Worm (Caenorhabditis elegans): ENCODE measurements around the gene rps-27.

Gene rps-27

DNA sequence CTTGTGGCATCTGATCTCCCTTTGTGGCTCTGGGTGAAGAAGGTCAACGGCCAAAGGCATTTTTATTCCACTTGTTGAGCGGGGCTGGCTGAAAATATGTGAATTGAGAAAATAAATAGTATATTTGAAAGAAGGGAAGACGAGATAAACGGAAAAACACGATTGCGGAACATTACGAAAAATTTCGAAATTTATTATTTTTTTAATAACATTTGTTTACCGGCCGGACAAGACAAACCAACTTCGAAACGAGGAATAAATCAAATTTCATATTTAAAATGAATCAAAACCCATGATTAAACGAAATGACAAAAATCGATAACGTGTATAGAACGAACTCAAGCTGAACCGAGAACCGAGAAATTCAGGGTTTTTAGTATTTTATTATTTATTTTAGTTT is at the start of gene rps-27:
Gene rps-27, minus strand, starts transcription at position 101 of the 400 bp plus-strand sequence.
- TF ChIP-seq nhr-76 (tag; optimal IDR thresholded peaks at IDR 0.05) (no peak), zip-8 (tag; optimal IDR thresholded peaks at IDR 0.05) (no peak), cnd-1 (tag; optimal IDR thresholded peaks at IDR 0.05) (no peak), lin-13 (tag; optimal IDR thresholded peaks at IDR 0.05) (no peak), sem-2 (GFP tag; optimal IDR thresholded peaks at IDR 0.05) (no peak), snpc-4 (tag; optimal IDR thresholded peaks at IDR 0.05) (no peak), lsy-2 (tag; optimal IDR thresholded peaks at IDR 0.05) (no peak), nhr-28 (tag; optimal IDR thresholded peaks at IDR 0.05) (no peak), unc-120 (tag; optimal IDR thresholded peaks at IDR 0.05; ENCODE audit: poor library complexity, severe bottlenecking) (no peak), sptf-1 (tag; optimal IDR thresholded peaks at IDR 0.05) (no peak), nhr-12 (tag; optimal IDR thresholded peaks at IDR 0.05) (no peak), ceh-83 (GFP tag; optimal IDR thresholded peaks at IDR 0.05) (no peak)

DNA sequence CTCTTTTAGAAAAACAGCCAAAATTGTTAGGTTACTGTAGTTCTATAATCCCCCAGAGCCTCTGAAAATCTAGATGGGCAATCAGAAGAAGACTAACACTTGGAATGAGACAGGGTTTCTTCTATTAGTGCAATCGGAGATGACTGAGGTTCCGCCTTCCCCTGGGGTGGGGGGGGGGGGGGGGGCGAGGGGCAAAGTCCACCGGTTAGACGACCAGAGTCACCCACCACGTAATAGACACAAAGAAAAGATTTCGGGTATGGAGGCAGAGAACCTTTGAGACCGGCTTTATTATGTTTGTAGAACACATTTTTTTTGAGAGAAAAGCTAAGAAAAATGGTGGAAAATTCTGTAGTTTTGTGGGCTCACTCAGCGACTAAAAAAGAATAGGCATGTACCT is 48.3 kb upstream of the rps-27 start:
- peak; percentile 25 for TF ChIP-seq M03D4.4 (tag; optimal IDR thresholded peaks at IDR 0.05)
- no peak for TF ChIP-seq bed-3 (GFP tag; optimal IDR thresholded peaks at IDR 0.05)
- no peak for TF ChIP-seq mep-1 (tag; optimal IDR thresholded peaks at IDR 0.05)
- no peak for TF ChIP-seq unc-39 (tag; optimal IDR thresholded peaks at IDR 0.05)
- TF ChIP-seq sptf-1 (tag; optimal IDR thresholded peaks at IDR 0.05) = peak; percentile 54
- no peak for TF ChIP-seq lin-32 (GFP tag; optimal IDR thresholded peaks at IDR 0.05)
- no peak for TF ChIP-seq pha-4 (tag; optimal IDR thresholded peaks at IDR 0.05)
- TF ChIP-seq ceh-43 (GFP tag; optimal IDR thresholded peaks at IDR 0.05) = no peak
- TF ChIP-seq nhr-76 (tag; optimal IDR thresholded peaks at IDR 0.05) = no peak
- no peak for TF ChIP-seq ceh-39 (tag; optimal IDR thresholded peaks at IDR 0.05)
- no peak for TF ChIP-seq snpc-4 (tag; optimal IDR thresholded peaks at IDR 0.05)
- no peak for TF ChIP-seq ztf-11 (tag; optimal IDR thresholded peaks at IDR 0.05)
- TF ChIP-seq nhr-237 (tag; optimal IDR thresholded peaks at IDR 0.05) = peak; percentile 14
- TF ChIP-seq elt-1 (tag; optimal IDR thresholded peaks at IDR 0.05; ENCODE audit: borderline replicate concordance, insufficient read depth) = no peak

DNA sequence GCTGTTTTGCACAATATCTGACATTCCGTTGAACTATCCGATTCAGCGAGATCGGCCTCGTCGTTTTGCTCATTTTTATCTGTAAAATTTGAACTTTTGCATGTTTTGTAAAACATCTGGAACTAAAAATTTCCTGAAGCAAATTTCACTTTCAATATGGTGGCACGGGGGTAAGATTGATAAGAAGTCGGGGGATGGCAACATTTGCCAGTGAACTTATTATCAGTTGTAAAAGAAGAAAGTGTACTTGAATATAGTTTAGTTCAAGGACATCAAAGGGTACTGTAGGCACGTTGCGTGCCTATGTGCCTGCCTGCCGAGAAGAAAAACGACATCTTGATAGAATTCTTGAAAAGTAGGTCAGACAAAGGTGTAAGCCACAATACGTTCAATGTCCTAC is 47.4 kb upstream of the rps-27 start, which contains the start of gene W03F9.4:
Gene W03F9.4, minus strand, starts transcription at position 79 of the 400 bp plus-strand sequence.
- TF ChIP-seq unc-39 (tag; optimal IDR thresholded peaks at IDR 0.05) (no peak), tbx-8 (GFP tag; optimal IDR thresholded peaks at IDR 0.05) (no peak), nhr-2 (tag; optimal IDR thresholded peaks at IDR 0.05) (no peak), ces-1 (GFP tag; optimal IDR thresholded peaks at IDR 0.05) (no peak), mep-1 (tag; optimal IDR thresholded peaks at IDR 0.05) (no peak), sem-2 (GFP tag; optimal IDR thresholded peaks at IDR 0.05) (no peak)

DNA sequence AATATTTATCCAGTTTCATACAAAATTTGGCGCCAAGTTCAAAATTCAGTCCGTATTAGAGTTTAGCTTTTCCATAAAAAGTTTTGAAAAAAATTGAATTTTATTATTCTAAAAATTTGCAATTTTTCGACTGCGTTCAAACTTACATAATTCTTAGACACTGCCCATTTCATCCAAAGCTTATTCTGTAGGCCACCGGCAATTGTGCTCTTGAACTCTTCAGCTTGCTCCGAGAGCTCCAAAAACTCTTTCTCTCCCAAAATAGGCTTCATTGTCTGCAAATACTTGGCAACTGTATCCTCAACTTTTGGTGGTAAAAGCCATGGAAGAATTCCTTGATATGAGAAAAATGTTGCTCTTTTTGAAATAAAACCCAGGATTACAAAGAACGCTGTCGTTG is 46.2 kb upstream of the rps-27 start:
- TF ChIP-seq elt-1 (tag; optimal IDR thresholded peaks at IDR 0.05; ENCODE audit: borderline replicate concordance, insufficient read depth) (no peak), nhr-12 (tag; optimal IDR thresholded peaks at IDR 0.05) (no peak), ceh-43 (GFP tag; optimal IDR thresholded peaks at IDR 0.05) (no peak), mep-1 (tag; optimal IDR thresholded peaks at IDR 0.05) (no peak), hlh-1 (tag; optimal IDR thresholded peaks at IDR 0.05) (no peak), pha-4 (tag; optimal IDR thresholded peaks at IDR 0.05) (no peak), zip-8 (tag; optimal IDR thresholded peaks at IDR 0.05) (no peak), drap-1 (GFP tag; optimal IDR thresholded peaks at IDR 0.05) (no peak), ham-2 (GFP tag; optimal IDR thresholded peaks at IDR 0.05) (no peak), tbx-8 (GFP tag; optimal IDR thresholded peaks at IDR 0.05) (no peak)

DNA sequence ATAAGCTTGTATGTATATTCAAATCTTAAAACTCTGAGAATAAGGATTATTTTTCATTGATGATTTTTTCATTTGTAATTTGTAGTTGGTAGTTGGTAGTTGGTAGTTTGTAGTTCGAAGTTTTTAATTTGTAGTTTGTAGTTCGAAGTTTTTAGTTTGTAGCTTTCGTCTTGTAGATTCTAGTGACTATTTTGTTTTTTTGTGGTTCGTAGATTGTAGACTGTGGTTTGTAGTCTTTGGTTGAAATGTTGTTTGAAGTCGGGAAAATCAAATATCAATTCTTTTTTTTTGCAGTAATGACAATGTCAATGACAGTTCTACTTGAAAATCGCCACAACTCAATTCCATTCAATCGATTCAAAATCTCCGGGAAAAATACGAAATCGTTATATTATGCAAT is 41.8 kb upstream of the rps-27 start:
- TF ChIP-seq hlh-1 (tag; optimal IDR thresholded peaks at IDR 0.05) = no peak
- no peak for TF ChIP-seq cnd-1 (tag; optimal IDR thresholded peaks at IDR 0.05)
- TF ChIP-seq drap-1 (GFP tag; optimal IDR thresholded peaks at IDR 0.05) = no peak
- no peak for TF ChIP-seq nhr-237 (tag; optimal IDR thresholded peaks at IDR 0.05)
- no peak for TF ChIP-seq sem-2 (GFP tag; optimal IDR thresholded peaks at IDR 0.05)
- TF ChIP-seq zip-8 (tag; optimal IDR thresholded peaks at IDR 0.05) = no peak
- no peak for TF ChIP-seq mep-1 (tag; optimal IDR thresholded peaks at IDR 0.05)
- TF ChIP-seq pha-4 (tag; optimal IDR thresholded peaks at IDR 0.05) = no peak
- TF ChIP-seq lin-32 (GFP tag; optimal IDR thresholded peaks at IDR 0.05) = no peak

DNA sequence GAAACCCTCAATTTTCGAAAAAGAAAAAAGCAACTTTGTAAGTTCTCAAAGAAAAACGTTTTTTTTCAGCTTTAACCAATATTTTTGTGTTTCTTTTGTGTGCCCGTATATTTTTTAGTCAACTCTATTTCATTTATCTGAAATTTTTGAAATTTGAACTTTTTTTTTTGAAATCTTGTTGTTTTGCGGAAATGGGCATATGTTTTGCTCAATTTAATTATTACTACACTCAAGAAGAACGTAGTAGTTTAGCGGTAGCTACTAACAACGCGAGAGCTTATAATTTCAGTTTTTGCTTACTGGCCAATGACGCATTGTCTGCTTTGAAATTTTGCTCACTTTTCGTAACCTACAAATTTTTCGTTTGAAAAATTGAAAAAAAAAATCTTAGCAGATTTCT is 40.9 kb upstream of the rps-27 start, which contains the start of gene srh-82:
Gene srh-82, plus strand, starts transcription at position 301 of the 400 bp plus-strand sequence.
- TF ChIP-seq unc-39 (tag; optimal IDR thresholded peaks at IDR 0.05) (no peak), nhr-237 (tag; optimal IDR thresholded peaks at IDR 0.05) (no peak)

All from whole organism, mixed stage, embryonic.